Fruit fly (Drosophila melanogaster): ENCODE results near the gene Ptpmeg.

The Ptpmeg gene

dm6 chr3L:356016-356472 is 28.1 kb downstream of the Ptpmeg start, which contains the start of gene CG1231:
CG1231 (plus strand) TSS chr3L:356422.
- TF ChIP-seq cg (GFP tag; optimal IDR thresholded peaks at IDR 0.05), result no peak
- peak; percentile 8 for TF ChIP-seq ewg (GFP tag; optimal IDR thresholded peaks at IDR 0.05)
- TF ChIP-seq CG33213 (GFP tag; optimal IDR thresholded peaks at IDR 0.05), result no peak
- no peak for TF ChIP-seq Hmx (GFP tag; optimal IDR thresholded peaks at IDR 0.05)
- TF ChIP-seq amos (GFP tag; IDR thresholded peaks at IDR 0.05; ENCODE audit: partially characterized antibody), result peak; percentile 16; the same call in 1 of the 2 replicates
- TF ChIP-seq BEAF-32 (GFP tag; optimal IDR thresholded peaks at IDR 0.05), result peak; percentile 39
- TF ChIP-seq Fer1 (GFP tag; optimal IDR thresholded peaks at IDR 0.05), result no peak
- TF ChIP-seq HLH3B (GFP tag; IDR thresholded peaks at IDR 0.05), result no peak
- TF ChIP-seq CG6689 (GFP tag; IDR thresholded peaks at IDR 0.05), result no peak
- peak; percentile 57 for TF ChIP-seq E2f2 (GFP tag; IDR thresholded peaks at IDR 0.05)
- TF ChIP-seq scrt (GFP tag; optimal IDR thresholded peaks at IDR 0.05), result no peak
- TF ChIP-seq CG32767 (GFP tag; IDR thresholded peaks at IDR 0.05), result no peak
- TF ChIP-seq CG30431 (GFP tag; optimal IDR thresholded peaks at IDR 0.05), result no peak
- TF ChIP-seq hbn (GFP tag; IDR thresholded peaks at IDR 0.05; ENCODE audit: partially characterized antibody), result peak; percentile 27; the same call in 1 of the 2 replicates
- peak; percentile 20; the same call in 1 of the 3 replicates for TF ChIP-seq CG34224 (GFP tag; IDR thresholded peaks at IDR 0.05; ENCODE audit: partially characterized antibody)
- peak; percentile 23 for TF ChIP-seq Dp (GFP tag; optimal IDR thresholded peaks at IDR 0.05)
- TF ChIP-seq Dll (GFP tag; IDR thresholded peaks at IDR 0.05; ENCODE audit: partially characterized antibody), result peak; percentile 58; the same call in 2 of the 4 replicates
- no peak for TF ChIP-seq Trl (optimal IDR thresholded peaks at IDR 0.05)
- no peak for TF ChIP-seq Trl (GFP tag; optimal IDR thresholded peaks at IDR 0.05)
- TF ChIP-seq CG8359 (GFP tag; optimal IDR thresholded peaks at IDR 0.05; ENCODE audit: borderline replicate concordance), result no peak
- peak; percentile 46 for TF ChIP-seq sens (GFP tag)
- TF ChIP-seq Scr (GFP tag; IDR thresholded peaks at IDR 0.05; ENCODE audit: partially characterized antibody), result peak; percentile 52
- TF ChIP-seq Doc3 (GFP tag; IDR thresholded peaks at IDR 0.05; ENCODE audit: partially characterized antibody), result peak; percentile 52; the same call in 1 of the 3 replicates
- peak; percentile 1 for TF ChIP-seq Sry-δ (GFP tag; optimal IDR thresholded peaks at IDR 0.05)
- peak; percentile 66 for TF ChIP-seq CG13287 (GFP tag; IDR thresholded peaks at IDR 0.05; ENCODE audit: partially characterized antibody)
- TF ChIP-seq B-H1 (GFP tag; IDR thresholded peaks at IDR 0.05), result no peak
- no peak for TF ChIP-seq unpg (GFP tag; optimal IDR thresholded peaks at IDR 0.05)
- peak; percentile 60 for TF ChIP-seq unc-4 (GFP tag; IDR thresholded peaks at IDR 0.05; ENCODE audit: partially characterized antibody)

dm6 chr3L:357681-358080 is 29.8 kb downstream of the Ptpmeg start, which contains the start of gene Roc1b:
Roc1b (plus strand) TSS chr3L:357981.
- TF ChIP-seq Ravus (GFP tag; IDR thresholded peaks at IDR 0.05), result no peak
- TF ChIP-seq CG1602 (GFP tag; optimal IDR thresholded peaks at IDR 0.05), result no peak
- TF ChIP-seq GATAe (GFP tag; conservative IDR thresholded peaks at IDR 0.05), result no peak
- TF ChIP-seq CG14050 (GFP tag; IDR thresholded peaks at IDR 0.05), result no peak
- no peak for TF ChIP-seq CG32532 (GFP tag; IDR thresholded peaks at IDR 0.05)
- no peak for TF ChIP-seq CG1529 (GFP tag; optimal IDR thresholded peaks at IDR 0.05)
- no peak for TF ChIP-seq Bdp1 (GFP tag; optimal IDR thresholded peaks at IDR 0.05)
- no peak for TF ChIP-seq CG11085 (GFP tag; IDR thresholded peaks at IDR 0.05)
- TF ChIP-seq CG8765 (GFP tag; IDR thresholded peaks at IDR 0.05), result no peak
- TF ChIP-seq Sox102F (GFP tag; optimal IDR thresholded peaks at IDR 0.05), result no peak
- no peak for TF ChIP-seq gcm2 (GFP tag; optimal IDR thresholded peaks at IDR 0.05)
- no peak for TF ChIP-seq CG3163 (GFP tag; optimal IDR thresholded peaks at IDR 0.05)
- no peak for TF ChIP-seq Elba2 (GFP tag; optimal IDR thresholded peaks at IDR 0.05)
- no peak for TF ChIP-seq hkb (optimal IDR thresholded peaks at IDR 0.05)
- no peak for TF ChIP-seq hkb (GFP tag; IDR thresholded peaks at IDR 0.05)
- no peak for TF ChIP-seq lmd (GFP tag; IDR thresholded peaks at IDR 0.05)
- no peak for TF ChIP-seq Dek (tag; optimal IDR thresholded peaks at IDR 0.05)
- no peak for TF ChIP-seq CG2875 (GFP tag; optimal IDR thresholded peaks at IDR 0.05)

All from whole organism, embryonic.